Fruit fly (Drosophila melanogaster): ENCODE measurements around the gene nsl1.

nsl1 gene

dm6 chr3R:15793372-15793802 lies at the start of gene nsl1:
nsl1 (plus strand) TSS chr3R:15793782.
- TF ChIP-seq CG4496 (GFP tag; IDR thresholded peaks at IDR 0.05) (peak; percentile 72; the same call in 2 of the 3 replicates), CG8159 (tag; optimal IDR thresholded peaks at IDR 0.05) (peak; percentile 34), CG34367 (tag; optimal IDR thresholded peaks at IDR 0.05) (peak; percentile 4), rn (GFP tag; IDR thresholded peaks at IDR 0.05) (0 out of 2 replicates have a peak, but pooled peaks have one; percentile 18), CG14655 (GFP tag; optimal IDR thresholded peaks at IDR 0.05) (no peak), Pif1A (GFP tag; optimal IDR thresholded peaks at IDR 0.05) (no peak), CG10348 (GFP tag; IDR thresholded peaks at IDR 0.05) (no peak), CG8301 (tag; optimal IDR thresholded peaks at IDR 0.05) (no peak), Snoo (tag; optimal IDR thresholded peaks at IDR 0.05) (peak; percentile 58), CG12605 (GFP tag; IDR thresholded peaks at IDR 0.05) (0 out of 2 replicates have a peak, but pooled peaks have one; percentile 22), CG15710 (tag; optimal IDR thresholded peaks at IDR 0.05) (peak; percentile 31), Ets98B (GFP tag; IDR thresholded peaks at IDR 0.05) (peak; percentile 51), CG9948 (tag; optimal IDR thresholded peaks at IDR 0.05) (no peak), EcR (GFP tag; optimal IDR thresholded peaks at IDR 0.05) (no peak), CG13204 (GFP tag; optimal IDR thresholded peaks at IDR 0.05) (no peak), fd96Ca (GFP tag; IDR thresholded peaks at IDR 0.05) (peak; percentile 39; the same call in 1 of the 3 replicates), D1 (tag; optimal IDR thresholded peaks at IDR 0.05) (no peak), Pif1B (GFP tag; optimal IDR thresholded peaks at IDR 0.05) (peak; percentile 63), gl (tag; optimal IDR thresholded peaks at IDR 0.05) (peak; percentile 56), CG32121 (GFP tag; IDR thresholded peaks at IDR 0.05) (no peak), CG17806 (tag; optimal IDR thresholded peaks at IDR 0.05) (no peak)

dm6 chr3R:15744354-15744753 lies 49.2 kb upstream of the nsl1 start, which contains the start of gene CG4520:
CG4520 (plus strand) TSS chr3R:15744654.
- no peak for TF ChIP-seq CG8159 (tag; optimal IDR thresholded peaks at IDR 0.05)
- no peak for TF ChIP-seq Snoo (tag; optimal IDR thresholded peaks at IDR 0.05)
- TF ChIP-seq CG34367 (tag; optimal IDR thresholded peaks at IDR 0.05) = no peak
- TF ChIP-seq CG10348 (GFP tag; IDR thresholded peaks at IDR 0.05) = no peak
- TF ChIP-seq CG14655 (GFP tag; optimal IDR thresholded peaks at IDR 0.05) = no peak
- no peak for TF ChIP-seq CG9948 (tag; optimal IDR thresholded peaks at IDR 0.05)
- TF ChIP-seq Pif1B (GFP tag; optimal IDR thresholded peaks at IDR 0.05) = no peak
- no peak for TF ChIP-seq CG4496 (GFP tag; IDR thresholded peaks at IDR 0.05)
- no peak for TF ChIP-seq fd96Ca (GFP tag; IDR thresholded peaks at IDR 0.05)
- TF ChIP-seq Ets98B (GFP tag; IDR thresholded peaks at IDR 0.05) = no peak
- no peak for TF ChIP-seq CG12605 (GFP tag; IDR thresholded peaks at IDR 0.05)
- TF ChIP-seq EcR (GFP tag; optimal IDR thresholded peaks at IDR 0.05) = no peak
- no peak for TF ChIP-seq CG8301 (tag; optimal IDR thresholded peaks at IDR 0.05)
- no peak for TF ChIP-seq D1 (tag; optimal IDR thresholded peaks at IDR 0.05)
- no peak for TF ChIP-seq CG13204 (GFP tag; optimal IDR thresholded peaks at IDR 0.05)
- TF ChIP-seq CG15710 (tag; optimal IDR thresholded peaks at IDR 0.05) = no peak
- no peak for TF ChIP-seq CG17806 (tag; optimal IDR thresholded peaks at IDR 0.05)
- no peak for TF ChIP-seq rn (GFP tag; IDR thresholded peaks at IDR 0.05)
- TF ChIP-seq CG32121 (GFP tag; IDR thresholded peaks at IDR 0.05) = no peak
- no peak for TF ChIP-seq Pif1A (GFP tag; optimal IDR thresholded peaks at IDR 0.05)

- TF ChIP-seq CG12605 (GFP tag; IDR thresholded peaks at IDR 0.05) (no peak), gl (tag; optimal IDR thresholded peaks at IDR 0.05) (no peak), Snoo (tag; optimal IDR thresholded peaks at IDR 0.05) (no peak), rn (GFP tag; IDR thresholded peaks at IDR 0.05) (no peak), CG4496 (GFP tag; IDR thresholded peaks at IDR 0.05) (no peak), CG34367 (tag; optimal IDR thresholded peaks at IDR 0.05) (no peak), Pif1B (GFP tag; optimal IDR thresholded peaks at IDR 0.05) (no peak), D1 (tag; optimal IDR thresholded peaks at IDR 0.05) (no peak), CG14655 (GFP tag; optimal IDR thresholded peaks at IDR 0.05) (no peak), EcR (GFP tag; optimal IDR thresholded peaks at IDR 0.05) (no peak)
These were observed 30.8 kb upstream of the nsl1 start, which contains the start of gene CG12784 for dm6 chr3R:15762815-15763214. CG12784 (plus strand) TSS chr3R:15763115.

- TF ChIP-seq CG8159 (tag; optimal IDR thresholded peaks at IDR 0.05) = no peak
- no peak for TF ChIP-seq CG4496 (GFP tag; IDR thresholded peaks at IDR 0.05)
- TF ChIP-seq Pif1B (GFP tag; optimal IDR thresholded peaks at IDR 0.05) = no peak
- TF ChIP-seq CG8301 (tag; optimal IDR thresholded peaks at IDR 0.05) = no peak
- TF ChIP-seq Ets98B (GFP tag; IDR thresholded peaks at IDR 0.05) = no peak
- no peak for TF ChIP-seq CG12605 (GFP tag; IDR thresholded peaks at IDR 0.05)
- no peak for TF ChIP-seq fd96Ca (GFP tag; IDR thresholded peaks at IDR 0.05)
- no peak for TF ChIP-seq CG14655 (GFP tag; optimal IDR thresholded peaks at IDR 0.05)
- TF ChIP-seq EcR (GFP tag; optimal IDR thresholded peaks at IDR 0.05) = no peak
- no peak for TF ChIP-seq Snoo (tag; optimal IDR thresholded peaks at IDR 0.05)
- no peak for TF ChIP-seq CG17806 (tag; optimal IDR thresholded peaks at IDR 0.05)
These were observed 26.2 kb upstream of the nsl1 start, which contains the start of gene CG5623 for dm6 chr3R:15767338-15767737. CG5623 (minus strand) TSS chr3R:15767438.

dm6 chr3R:15768900-15769299 lies 24.7 kb upstream of the nsl1 start:
- TF ChIP-seq Pif1B (GFP tag; optimal IDR thresholded peaks at IDR 0.05) = no peak
- no peak for TF ChIP-seq CG12605 (GFP tag; IDR thresholded peaks at IDR 0.05)
- TF ChIP-seq CG4496 (GFP tag; IDR thresholded peaks at IDR 0.05) = no peak
- no peak for TF ChIP-seq EcR (GFP tag; optimal IDR thresholded peaks at IDR 0.05)

- TF ChIP-seq CG34367 (tag; optimal IDR thresholded peaks at IDR 0.05) (no peak), CG4496 (GFP tag; IDR thresholded peaks at IDR 0.05) (no peak), CG8301 (tag; optimal IDR thresholded peaks at IDR 0.05) (no peak), Snoo (tag; optimal IDR thresholded peaks at IDR 0.05) (no peak), CG14655 (GFP tag; optimal IDR thresholded peaks at IDR 0.05) (no peak), CG9948 (tag; optimal IDR thresholded peaks at IDR 0.05) (no peak), CG12605 (GFP tag; IDR thresholded peaks at IDR 0.05) (no peak), gl (tag; optimal IDR thresholded peaks at IDR 0.05) (no peak), CG17806 (tag; optimal IDR thresholded peaks at IDR 0.05) (no peak), CG32121 (GFP tag; IDR thresholded peaks at IDR 0.05) (no peak), CG8159 (tag; optimal IDR thresholded peaks at IDR 0.05) (no peak), CG13204 (GFP tag; optimal IDR thresholded peaks at IDR 0.05) (no peak), fd96Ca (GFP tag; IDR thresholded peaks at IDR 0.05) (no peak), CG15710 (tag; optimal IDR thresholded peaks at IDR 0.05) (no peak), rn (GFP tag; IDR thresholded peaks at IDR 0.05) (no peak), Pif1B (GFP tag; optimal IDR thresholded peaks at IDR 0.05) (no peak)
These were observed 19.5 kb upstream of the nsl1 start, which contains the start of gene Ttc26 for dm6 chr3R:15774128-15774527. Ttc26 (plus strand) TSS chr3R:15774416.
